Worm (Caenorhabditis elegans) whole organism, early embryonic: ENCODE measurements around the gene srw-24.
"Not testable (repeated sequence)": the region's sequence is repeated elsewhere in the genome, so short reads cannot be mapped to it uniquely, and the experiment has no call there.

Experiments used
- B0310.2 ChIP-seq: sonication (generic microtip); optimal IDR thresholded peaks from 2 replicates; lab custom pipeline; 2016; ENCODE audit warnings: mild to moderate bottlenecking, missing genetic modification characterization, missing compliant biosample characterization
- F13C5.2 ChIP-seq: sonication (generic microtip); optimal IDR thresholded peaks from 2 replicates; lab custom pipeline; 2017; ENCODE audit warnings: mild to moderate bottlenecking, missing genetic modification characterization, inconsistent platforms, missing compliant biosample characterization
- aly-1 ChIP-seq: sonication (generic microtip); optimal IDR thresholded peaks from 2 replicates; lab custom pipeline; 2016; ENCODE audit warnings: missing genetic modification characterization, missing compliant biosample characterization
- ama-1 ChIP-seq: fragments of 150-350 bp; optimal IDR thresholded peaks from 2 replicates; lab custom pipeline; 2014
- ceh-13 ChIP-seq: fragments of 200-800 bp; sonication (Bioruptor generic); optimal IDR thresholded peaks from 2 replicates; lab custom pipeline; 2018; ENCODE audit warnings: mild to moderate bottlenecking, missing genetic modification characterization, missing compliant biosample characterization
- ceh-36 ChIP-seq: sonication (generic microtip); optimal IDR thresholded peaks from 2 replicates; lab custom pipeline; 2016; ENCODE audit warnings: missing genetic modification characterization, inconsistent platforms, missing compliant biosample characterization
- ets-7 ChIP-seq: sonication (generic microtip); optimal IDR thresholded peaks from 2 replicates; lab custom pipeline; 2016; ENCODE audit warnings: missing genotype, missing genetic modification characterization, missing compliant biosample characterization
- flt-1 ChIP-seq: fragments of 200-800 bp; sonication (Bioruptor generic); IDR thresholded peaks from 2 replicates; pipeline ENCODE4 v1.3.6; 2022; ENCODE audit warnings: missing genetic modification characterization, missing compliant biosample characterization
- hmbx-1 ChIP-seq: sonication (generic microtip); optimal IDR thresholded peaks from 2 replicates; lab custom pipeline; 2016; ENCODE audit warnings: mild to moderate bottlenecking, missing genetic modification characterization, missing compliant biosample characterization
- hmg-4 ChIP-seq: fragments of 200-800 bp; sonication (Bioruptor generic); optimal IDR thresholded peaks from 2 replicates; lab custom pipeline; 2018; ENCODE audit warnings: mild to moderate bottlenecking, missing genetic modification characterization, missing compliant biosample characterization
- hnd-1 ChIP-seq: sonication (generic microtip); optimal IDR thresholded peaks from 2 replicates; lab custom pipeline; 2016; ENCODE audit warnings: missing genetic modification characterization, missing compliant biosample characterization
- pes-1 ChIP-seq: fragments of 200-800 bp; sonication (Bioruptor generic); IDR thresholded peaks from 2 replicates; pipeline ENCODE4 v1.3.6; 2022; ENCODE audit warnings: missing genetic modification reagents, missing genetic modification characterization, missing compliant biosample characterization
- scrt-1 ChIP-seq: fragments of 200-800 bp; sonication (Bioruptor generic); IDR thresholded peaks from 2 replicates; pipeline ENCODE4 v1.3.6; 2022; ENCODE audit warnings: missing genetic modification characterization, missing compliant biosample characterization
- sea-1 ChIP-seq: fragments of 200-800 bp; sonication (Bioruptor generic); conservative IDR thresholded peaks from 2 replicates; pipeline ENCODE4 v1.3.6; 2022; ENCODE audit warnings: missing genetic modification characterization, missing compliant biosample characterization
- tbx-11 ChIP-seq: fragments of 200-800 bp; sonication (Bioruptor generic); IDR thresholded peaks from 2 replicates; pipeline ENCODE4 v1.3.6; 2022; ENCODE audit warnings: missing genetic modification characterization, missing compliant biosample characterization
- tbx-37 ChIP-seq: fragments of 200-800 bp; sonication (Bioruptor generic); conservative IDR thresholded peaks from 2 replicates; pipeline ENCODE4 v1.3.6; 2022; ENCODE audit warnings: missing genetic modification reagents, missing genetic modification characterization, missing compliant biosample characterization
- tra-4 ChIP-seq: sonication (generic microtip); optimal IDR thresholded peaks from 2 replicates; lab custom pipeline; 2017; ENCODE audit warnings: missing genetic modification characterization, missing compliant biosample characterization

Gene srw-24

DNA sequence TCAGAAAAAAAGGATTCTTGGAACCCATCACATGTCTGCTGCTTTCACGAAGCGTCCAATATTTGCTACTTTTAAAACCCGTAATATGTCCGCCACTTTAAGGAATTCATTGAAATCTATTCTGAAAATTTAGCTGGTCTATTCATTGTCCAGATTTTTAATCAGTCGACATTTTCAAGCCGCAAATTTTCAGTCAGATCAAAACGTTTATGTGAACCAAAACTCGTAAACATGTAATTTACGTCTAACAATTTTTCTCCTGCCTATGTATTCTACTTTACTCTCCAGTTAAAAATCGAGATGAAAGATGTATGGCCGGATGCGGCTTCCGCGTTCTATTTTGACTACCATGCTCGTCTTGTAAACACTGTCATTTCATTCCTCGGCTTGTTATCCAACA lies 25.8 kb upstream of the srw-24 start, which contains the start of gene srw-1:
Gene srw-1, plus strand, starts transcription at position 301 of the 400 bp plus-strand sequence.
- TF ChIP-seq ama-1 (lab: Kevin White, UChicago) (no peak), tra-4 (tag; lab: Kevin White, UChicago) (no peak), hnd-1 (tag; lab: Kevin White, UChicago) (no peak), F13C5.2 (tag; lab: Kevin White, UChicago) (no peak)

DNA sequence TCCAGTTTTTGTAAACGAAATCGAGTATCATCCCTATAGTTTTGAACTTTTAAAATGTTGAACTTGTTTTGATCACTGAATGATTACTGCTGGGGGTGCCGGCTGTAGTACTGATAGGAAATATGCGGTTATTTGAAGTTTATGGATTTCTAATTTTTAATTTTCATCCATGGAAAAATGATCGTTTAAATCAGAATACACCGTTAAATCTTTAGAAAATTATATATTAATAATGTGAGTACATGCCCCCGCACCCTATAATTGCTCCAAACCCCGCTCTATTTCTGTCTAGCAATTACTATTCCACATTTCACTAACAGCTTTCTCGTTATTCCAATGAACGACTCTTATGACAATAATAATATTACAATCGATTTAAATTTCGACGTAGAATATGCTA lies 24.0 kb upstream of the srw-24 start, which contains the start of gene Y75B12B.10:
Gene Y75B12B.10, plus strand, starts transcription at position 301 of the 400 bp plus-strand sequence.
- TF ChIP-seq hmg-4 (GFP tag; lab: Kevin White, UChicago) (no peak), pes-1 (GFP tag; lab: Robert Waterston, UW) (no peak), sea-1 (GFP tag; lab: Robert Waterston, UW) (no peak), B0310.2 (tag; lab: Kevin White, UChicago) (no peak), hmbx-1 (tag; lab: Kevin White, UChicago) (no peak)

DNA sequence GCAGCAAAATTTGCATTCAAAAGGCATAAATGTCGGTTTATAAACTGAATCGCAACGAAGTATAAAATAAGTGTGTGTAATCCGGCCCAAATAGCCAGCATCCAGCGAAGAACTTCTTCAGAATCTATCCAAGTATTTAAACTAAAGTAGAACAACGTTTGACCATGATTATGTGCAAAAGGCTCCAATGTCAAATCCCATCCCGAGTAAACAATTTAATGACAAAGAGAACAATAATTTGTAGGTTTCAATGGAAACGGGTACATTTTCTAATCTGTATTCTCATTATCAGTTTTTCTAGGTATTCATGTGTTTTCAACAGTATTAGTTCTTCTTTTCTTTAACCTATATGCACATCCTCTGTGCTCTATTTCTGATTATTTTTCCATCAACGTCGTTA lies 16.1 kb upstream of the srw-24 start, which contains the start of gene C41G6.12:
Gene C41G6.12, minus strand, starts transcription at position 101 of the 400 bp plus-strand sequence.
- TF ChIP-seq ets-7 (tag; lab: Kevin White, UChicago); ama-1 (lab: Kevin White, UChicago); scrt-1 (GFP tag; lab: Robert Waterston, UW): not testable (repeated sequence)

DNA sequence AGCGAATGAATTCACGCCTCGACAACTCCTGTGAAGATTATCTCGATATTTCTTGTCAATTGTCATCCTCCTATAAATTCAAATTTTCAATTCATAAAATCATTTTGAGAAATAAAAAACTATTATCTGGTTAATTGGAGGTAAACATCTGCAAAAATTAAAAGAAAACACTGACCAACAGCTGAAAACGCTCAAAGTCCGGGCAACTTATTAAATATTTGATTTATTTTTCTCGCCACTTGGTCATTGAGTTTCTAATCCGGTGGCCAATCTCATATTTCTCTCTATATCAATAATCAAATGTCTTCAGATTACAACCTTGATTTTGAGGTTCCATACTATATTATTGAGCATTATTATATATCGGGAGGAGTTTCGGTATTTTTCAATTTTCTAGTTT lies 11.9 kb upstream of the srw-24 start, which contains the start of gene sri-24:
Gene sri-24, plus strand, starts transcription at position 301 of the 400 bp plus-strand sequence.
- TF ChIP-seq hnd-1 (tag; lab: Kevin White, UChicago); flt-1; hmbx-1 (tag; lab: Kevin White, UChicago): not testable (repeated sequence)

DNA sequence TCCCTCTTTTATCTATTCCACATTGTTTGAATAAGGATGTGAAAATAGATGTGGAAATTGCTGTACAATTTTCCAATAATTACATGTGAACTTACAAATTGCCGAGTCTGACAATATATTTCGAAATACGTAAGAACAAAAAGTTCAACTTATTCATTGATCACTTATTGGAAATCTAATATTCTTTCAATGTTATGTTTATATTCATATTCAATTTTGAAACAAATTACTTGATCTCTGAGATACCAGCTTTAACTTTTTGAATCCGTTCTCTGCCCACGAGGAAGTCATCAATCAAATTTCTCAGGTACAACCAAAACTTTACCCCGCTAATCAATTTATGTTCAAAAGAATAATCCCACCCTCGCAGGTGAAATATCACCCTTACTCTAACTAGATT lies 8.6 kb upstream of the srw-24 start, which contains the start of gene sri-26:
Gene sri-26, plus strand, starts transcription at position 301 of the 400 bp plus-strand sequence.
- not testable (repeated sequence) for TF ChIP-seq hmbx-1, F13C5.2, ets-7 (tag; lab: Kevin White, UChicago)

DNA sequence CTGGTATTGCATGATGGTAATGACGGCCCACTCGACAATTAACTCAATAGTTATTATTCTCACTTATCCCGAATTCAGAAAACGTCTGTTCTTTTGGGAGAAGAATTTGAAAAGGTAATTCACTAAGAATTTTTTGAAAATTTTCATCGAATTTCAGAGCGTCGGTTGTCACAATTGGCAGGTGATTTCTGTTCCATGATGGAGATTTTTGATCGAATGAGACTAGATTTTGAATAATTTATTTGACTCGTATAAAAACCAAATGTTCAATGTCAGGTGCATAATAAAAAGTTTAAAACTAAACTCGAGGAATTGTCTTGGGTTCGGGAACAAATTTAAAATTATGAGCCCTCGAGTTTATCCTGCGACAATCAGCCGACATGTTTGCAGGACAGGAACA lies 7.1 kb upstream of the srw-24 start, which contains the start of gene sri-25:
Gene sri-25, plus strand, starts transcription at position 301 of the 400 bp plus-strand sequence.
- TF ChIP-seq aly-1 (tag; lab: Kevin White, UChicago): no peak
- TF ChIP-seq tra-4 (tag; lab: Kevin White, UChicago): no peak
- TF ChIP-seq pes-1 (GFP tag; lab: Robert Waterston, UW): no peak
- no peak for TF ChIP-seq flt-1
- TF ChIP-seq B0310.2 (tag; lab: Kevin White, UChicago): no peak
- TF ChIP-seq ceh-36 (tag; lab: Kevin White, UChicago): no peak
- TF ChIP-seq scrt-1 (GFP tag; lab: Robert Waterston, UW): no peak
- TF ChIP-seq ama-1 (lab: Kevin White, UChicago): no peak
- TF ChIP-seq hnd-1 (tag; lab: Kevin White, UChicago): no peak
- TF ChIP-seq hmg-4 (GFP tag; lab: Kevin White, UChicago): no peak
- no peak for TF ChIP-seq ceh-13 (GFP tag; lab: Kevin White, UChicago)
- TF ChIP-seq tbx-37: no peak
- no peak for TF ChIP-seq F13C5.2 (tag; lab: Kevin White, UChicago)
- no peak for TF ChIP-seq sea-1 (GFP tag; lab: Robert Waterston, UW)
- no peak for TF ChIP-seq hmbx-1 (tag; lab: Kevin White, UChicago)
- TF ChIP-seq tbx-11 (GFP tag; lab: Robert Waterston, UW): no peak
- TF ChIP-seq ets-7 (tag; lab: Kevin White, UChicago): no peak

DNA sequence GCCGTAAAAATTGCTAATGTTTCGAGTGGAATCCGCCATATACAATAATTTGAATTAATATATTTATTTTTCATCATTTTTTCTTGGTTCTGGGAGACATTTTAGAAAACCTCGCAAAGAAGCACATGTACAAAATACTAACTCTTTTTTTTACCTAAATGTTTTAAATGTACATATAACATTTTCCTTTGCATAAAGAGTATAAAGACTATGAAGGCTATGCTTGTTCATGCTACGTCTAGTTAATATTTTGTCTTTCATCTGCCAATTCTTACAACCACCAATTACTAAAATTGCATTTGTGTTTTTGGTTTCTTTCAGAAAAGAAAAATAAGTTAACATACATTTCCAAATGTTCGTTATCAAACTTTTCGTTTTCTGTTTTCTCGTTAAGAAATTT lies 2.4 kb upstream of the srw-24 start, which contains the start of gene irld-25:
Gene irld-25, plus strand, starts transcription at position 301 of the 400 bp plus-strand sequence.
- TF ChIP-seq scrt-1 (GFP tag; lab: Robert Waterston, UW): no peak
- TF ChIP-seq hmg-4 (GFP tag; lab: Kevin White, UChicago): no peak
- no peak for TF ChIP-seq B0310.2 (tag; lab: Kevin White, UChicago)
- no peak for TF ChIP-seq sea-1 (GFP tag; lab: Robert Waterston, UW)
- TF ChIP-seq ceh-13 (GFP tag; lab: Kevin White, UChicago): no peak
- no peak for TF ChIP-seq tra-4 (tag; lab: Kevin White, UChicago)
- TF ChIP-seq ama-1 (lab: Kevin White, UChicago): no peak
- no peak for TF ChIP-seq tbx-37
- TF ChIP-seq hmbx-1 (tag; lab: Kevin White, UChicago): no peak
- TF ChIP-seq ceh-36 (tag; lab: Kevin White, UChicago): no peak

DNA sequence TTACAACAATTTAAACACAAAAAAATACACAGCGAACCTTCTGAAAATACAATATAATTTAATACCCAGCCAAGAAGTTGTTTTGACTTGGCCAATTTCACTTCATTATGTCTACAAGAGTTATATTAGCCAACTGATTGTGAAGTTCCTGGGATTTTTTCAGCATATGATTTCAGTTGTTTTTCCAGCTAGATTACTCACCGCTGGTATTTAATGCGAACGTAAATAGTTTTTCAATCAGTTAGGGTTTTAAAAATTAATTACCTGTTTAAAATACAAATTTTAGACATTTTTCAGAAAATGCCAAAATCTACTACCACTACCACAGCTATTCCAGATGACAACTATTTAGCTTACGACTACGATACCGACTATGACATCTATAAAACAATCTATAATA lies 1.9 kb downstream of the srw-24 start, which contains the start of gene srw-14:
Gene srw-14, plus strand, starts transcription at position 301 of the 400 bp plus-strand sequence.
- TF ChIP-seq ama-1 (lab: Kevin White, UChicago) (no peak), hmbx-1 (tag; lab: Kevin White, UChicago) (no peak), pes-1 (GFP tag; lab: Robert Waterston, UW) (no peak), ceh-13 (GFP tag; lab: Kevin White, UChicago) (no peak), tra-4 (tag; lab: Kevin White, UChicago) (no peak), flt-1 (no peak)
